Fruit fly (Drosophila melanogaster): ENCODE measurements around the gene Boh2.

Boh2 gene

dm6 chr2L:11208563-11209344 lies 29.9 kb downstream of the Boh2 start (continued):
- TF ChIP-seq Vsx1 (GFP tag; optimal IDR thresholded peaks at IDR 0.05) = no peak
- TF ChIP-seq CG2889 (GFP tag; IDR thresholded peaks at IDR 0.05) = no peak
- TF ChIP-seq CG10565 (GFP tag; optimal IDR thresholded peaks at IDR 0.05) = no peak
- TF ChIP-seq Dek (tag; optimal IDR thresholded peaks at IDR 0.05) = no peak
- peak; percentile 71 for TF ChIP-seq CG7556 (GFP tag; optimal IDR thresholded peaks at IDR 0.05)
- TF ChIP-seq amos (GFP tag; IDR thresholded peaks at IDR 0.05; ENCODE audit: partially characterized antibody) = no peak
- TF ChIP-seq jing (GFP tag; optimal IDR thresholded peaks at IDR 0.05) = peak; percentile 56
- no peak for TF ChIP-seq CG3995 (GFP tag; optimal IDR thresholded peaks at IDR 0.05)
- TF ChIP-seq CG17359 (tag; optimal IDR thresholded peaks at IDR 0.05) = peak; percentile 59
- no peak for TF ChIP-seq Doc2 (GFP tag; IDR thresholded peaks at IDR 0.05)
- no peak for TF ChIP-seq knrl (GFP tag; IDR thresholded peaks at IDR 0.05; ENCODE audit: partially characterized antibody)
- peak; percentile 40 for TF ChIP-seq CG4820 (GFP tag; optimal IDR thresholded peaks at IDR 0.05)
- TF ChIP-seq bsh (GFP tag; optimal IDR thresholded peaks at IDR 0.05) = peak in 1 of 2 experiments; percentile 96
- 0 out of 2 replicates have a peak, but pooled peaks have one; percentile 29 for TF ChIP-seq danr (GFP tag; IDR thresholded peaks at IDR 0.05)
- TF ChIP-seq CG7963 (GFP tag; IDR thresholded peaks at IDR 0.05; ENCODE audit: partially characterized antibody) = no peak
- TF ChIP-seq ara (GFP tag; IDR thresholded peaks at IDR 0.05) = peak; percentile 67; the same call in 1 of the 2 replicates
- peak; percentile 59 for TF ChIP-seq tin (GFP tag; optimal IDR thresholded peaks at IDR 0.05)
- TF ChIP-seq gem (tag; optimal IDR thresholded peaks at IDR 0.05) = peak; percentile 88
- no peak for TF ChIP-seq Lim3 (GFP tag; IDR thresholded peaks at IDR 0.05)
- peak; percentile 36; the same call in 1 of the 3 replicates for TF ChIP-seq CG14050 (GFP tag; IDR thresholded peaks at IDR 0.05)
- TF ChIP-seq CG4424 (GFP tag; optimal IDR thresholded peaks at IDR 0.05) = peak; percentile 59
- no peak for TF ChIP-seq Gsc (GFP tag; IDR thresholded peaks at IDR 0.05)
- peak; percentile 64 for TF ChIP-seq CG10959 (GFP tag; IDR thresholded peaks at IDR 0.05)
- TF ChIP-seq CG14667 (GFP tag; IDR thresholded peaks at IDR 0.05) = peak; percentile 27; the same call in 1 of the 2 replicates
- TF ChIP-seq Sox100B (GFP tag; optimal IDR thresholded peaks at IDR 0.05) = peak; percentile 63
- TF ChIP-seq CG14014 (GFP tag; IDR thresholded peaks at IDR 0.05) = no peak
- peak; percentile 55; the same call in 2 of the 3 replicates for TF ChIP-seq tgo (GFP tag; IDR thresholded peaks at IDR 0.05)
- no peak for TF ChIP-seq fd102C (GFP tag; optimal IDR thresholded peaks at IDR 0.05)
- peak; percentile 39 to 40 for TF ChIP-seq Pdp1 (GFP tag; optimal IDR thresholded peaks at IDR 0.05)
- TF ChIP-seq tup (GFP tag; optimal IDR thresholded peaks at IDR 0.05) = no peak
- TF ChIP-seq her (GFP tag; optimal IDR thresholded peaks at IDR 0.05) = no peak
- no peak for TF ChIP-seq CG9797 (GFP tag; optimal IDR thresholded peaks at IDR 0.05)
- peak; percentile 5 for TF ChIP-seq psq (GFP tag; optimal IDR thresholded peaks at IDR 0.05)
- TF ChIP-seq Mrtf (GFP tag; IDR thresholded peaks at IDR 0.05) = no peak; the same call in 2 of the 3 replicates
- TF ChIP-seq chinmo (GFP tag; IDR thresholded peaks at IDR 0.05; ENCODE audit: partially characterized antibody) = no peak
- TF ChIP-seq CG1792 (GFP tag; optimal IDR thresholded peaks at IDR 0.05) = no peak
- no peak for TF ChIP-seq da (GFP tag; optimal IDR thresholded peaks at IDR 0.05)
- no peak for TF ChIP-seq CG16779 (GFP tag; IDR thresholded peaks at IDR 0.05)
- no peak for TF ChIP-seq ERR (GFP tag; optimal IDR thresholded peaks at IDR 0.05)
- no peak for TF ChIP-seq Hand (GFP tag; optimal IDR thresholded peaks at IDR 0.05)
- peak; percentile 54 for TF ChIP-seq CG12219 (GFP tag; optimal IDR thresholded peaks at IDR 0.05)
- no peak for TF ChIP-seq TFAM (GFP tag; optimal IDR thresholded peaks at IDR 0.05)
- no peak for TF ChIP-seq tll (GFP tag; optimal IDR thresholded peaks at IDR 0.05)
- peak in 1 of 2 experiments; percentile 58 for TF ChIP-seq Hr51 (GFP tag; optimal IDR thresholded peaks at IDR 0.05)
- TF ChIP-seq Hr3 (GFP tag; optimal IDR thresholded peaks at IDR 0.05) = peak; percentile 58
- no peak for TF ChIP-seq fu2 (GFP tag; optimal IDR thresholded peaks at IDR 0.05)
- TF ChIP-seq nau (GFP tag; optimal IDR thresholded peaks at IDR 0.05) = no peak
- TF ChIP-seq Optix (GFP tag; IDR thresholded peaks at IDR 0.05) = no peak

Measured in whole organism, embryonic.